Fruit fly (Drosophila melanogaster): ENCODE measurements around the gene Cyp4d2.
A peak's percentile ranks its signal among the peaks of the same experiment; 100 is the strongest.

Gene Cyp4d2

dm6 chrX:2172420-2172827 is 3.4 kb upstream of the Cyp4d2 start, which contains the start of gene ND-B14.5A (continued):
- TF ChIP-seq fru (optimal IDR thresholded peaks at IDR 0.05), result no peak
- no peak for TF ChIP-seq repo (GFP tag; optimal IDR thresholded peaks at IDR 0.05)
- no peak for TF ChIP-seq sens-2 (GFP tag; IDR thresholded peaks at IDR 0.05)
- no peak for TF ChIP-seq z (GFP tag; IDR thresholded peaks at IDR 0.05)
- peak; percentile 2 for TF ChIP-seq HLH54F (GFP tag; optimal IDR thresholded peaks at IDR 0.05)
- no peak for TF ChIP-seq Stat92E (GFP tag; optimal IDR thresholded peaks at IDR 0.05)
- no peak for TF ChIP-seq Asciz (GFP tag; optimal IDR thresholded peaks at IDR 0.05)
- TF ChIP-seq CG4424 (GFP tag; optimal IDR thresholded peaks at IDR 0.05), result no peak
- peak; percentile 48 for TF ChIP-seq HmgZ (tag; optimal IDR thresholded peaks at IDR 0.05)
- TF ChIP-seq fd3F (GFP tag; optimal IDR thresholded peaks at IDR 0.05), result no peak
- no peak for TF ChIP-seq Optix (GFP tag; IDR thresholded peaks at IDR 0.05)
- TF ChIP-seq odd (GFP tag; optimal IDR thresholded peaks at IDR 0.05), result no peak
- TF ChIP-seq CG2202 (tag; optimal IDR thresholded peaks at IDR 0.05), result no peak
- no peak for TF ChIP-seq sisA (GFP tag; IDR thresholded peaks at IDR 0.05)
- TF ChIP-seq wek (GFP tag; optimal IDR thresholded peaks at IDR 0.05), result no peak
- no peak for TF ChIP-seq bab2 (GFP tag; optimal IDR thresholded peaks at IDR 0.05)
- peak; percentile 97 for TF ChIP-seq ato (GFP tag; IDR thresholded peaks at IDR 0.05; ENCODE audit: partially characterized antibody)
- TF ChIP-seq sna (GFP tag; IDR thresholded peaks at IDR 0.05; ENCODE audit: partially characterized antibody), result peak; percentile 93
- TF ChIP-seq bowl (GFP tag; IDR thresholded peaks at IDR 0.05), result no peak
- TF ChIP-seq CG16779 (GFP tag; IDR thresholded peaks at IDR 0.05), result no peak
- TF ChIP-seq wor (GFP tag; IDR thresholded peaks at IDR 0.05), result no peak
- TF ChIP-seq Hmr (GFP tag; optimal IDR thresholded peaks at IDR 0.05), result peak; percentile 7
- TF ChIP-seq Meics (GFP tag; optimal IDR thresholded peaks at IDR 0.05), result no peak
- TF ChIP-seq Pdp1 (GFP tag; optimal IDR thresholded peaks at IDR 0.05), result peak in 1 of 2 experiments; percentile 92
- no peak for TF ChIP-seq CG1832 (GFP tag; optimal IDR thresholded peaks at IDR 0.05)
- no peak for TF ChIP-seq eyg (GFP tag; optimal IDR thresholded peaks at IDR 0.05)
- TF ChIP-seq unpg (GFP tag; optimal IDR thresholded peaks at IDR 0.05), result no peak
- no peak for TF ChIP-seq Antp (GFP tag; optimal IDR thresholded peaks at IDR 0.05)
- TF ChIP-seq CG4360 (GFP tag; IDR thresholded peaks at IDR 0.05), result no peak
- no peak for TF ChIP-seq Aef1 (GFP tag; IDR thresholded peaks at IDR 0.05)
- TF ChIP-seq sr (GFP tag; IDR thresholded peaks at IDR 0.05), result no peak
- no peak for TF ChIP-seq gcm2 (GFP tag; optimal IDR thresholded peaks at IDR 0.05)
- TF ChIP-seq inv (GFP tag; IDR thresholded peaks at IDR 0.05; ENCODE audit: partially characterized antibody), result peak; percentile 86
- TF ChIP-seq Hsf (GFP tag; optimal IDR thresholded peaks at IDR 0.05), result no peak
- no peak for TF ChIP-seq al (GFP tag; IDR thresholded peaks at IDR 0.05)
- TF ChIP-seq Bgb (GFP tag; IDR thresholded peaks at IDR 0.05; ENCODE audit: partially characterized antibody), result peak; percentile 96
- no peak for TF ChIP-seq mam (GFP tag; optimal IDR thresholded peaks at IDR 0.05)
- no peak for TF ChIP-seq Sry-β (GFP tag; optimal IDR thresholded peaks at IDR 0.05)
- no peak for TF ChIP-seq CG9727 (GFP tag; optimal IDR thresholded peaks at IDR 0.05)
- no peak for TF ChIP-seq oc (tag; optimal IDR thresholded peaks at IDR 0.05)
- TF ChIP-seq tgo (GFP tag; IDR thresholded peaks at IDR 0.05), result no peak
- no peak for TF ChIP-seq otp (GFP tag; IDR thresholded peaks at IDR 0.05)
- TF ChIP-seq CG31224 (GFP tag; IDR thresholded peaks at IDR 0.05), result no peak
- no peak for TF ChIP-seq CHES-1-like (GFP tag; optimal IDR thresholded peaks at IDR 0.05)
- no peak for TF ChIP-seq bcd (GFP tag; optimal IDR thresholded peaks at IDR 0.05)
- TF ChIP-seq CG18599 (GFP tag; optimal IDR thresholded peaks at IDR 0.05), result no peak
- TF ChIP-seq CG10654 (GFP tag; optimal IDR thresholded peaks at IDR 0.05), result no peak
- TF ChIP-seq Fer3 (tag; optimal IDR thresholded peaks at IDR 0.05), result no peak
- peak; percentile 61 for TF ChIP-seq Med (GFP tag)
- TF ChIP-seq CG2116 (GFP tag; optimal IDR thresholded peaks at IDR 0.05), result peak; percentile 96
- peak; percentile 3 for TF ChIP-seq gro (GFP tag; optimal IDR thresholded peaks at IDR 0.05)

Data from whole organism, embryonic.